Fruit fly (Drosophila melanogaster) whole organism, adult: Measurements from ENCODE around the gene CG14625.

Experiments used
- CG11617 ChIP-seq: fragments of 200-800 bp; sonication (Bioruptor generic); optimal IDR thresholded peaks from 2 replicates; lab custom pipeline; 2017; ENCODE audit warnings: mild to moderate bottlenecking, missing biosample characterization, missing genetic modification reagents, missing genetic modification characterization
- CG12768 ChIP-seq: fragments of 200-800 bp; sonication (Bioruptor generic); optimal IDR thresholded peaks from 2 replicates; lab custom pipeline; 2017; ENCODE audit warnings: missing biosample characterization, missing genetic modification characterization, mild to moderate bottlenecking, moderate library complexity, missing genetic modification reagents
- CG14711 ChIP-seq: fragments of 200-800 bp; sonication (Bioruptor generic); optimal IDR thresholded peaks from 2 replicates; lab custom pipeline; 2018; ENCODE audit warnings: missing biosample characterization, mild to moderate bottlenecking, missing genetic modification characterization, moderate library complexity
- CG1620 ChIP-seq: fragments of 200-800 bp; sonication (Bioruptor generic); optimal IDR thresholded peaks from 2 replicates; lab custom pipeline; 2016; ENCODE audit warnings: missing biosample characterization, missing genetic modification characterization
- CG33017 ChIP-seq: fragments of 200-800 bp; sonication (Bioruptor generic); optimal IDR thresholded peaks from 2 replicates; lab custom pipeline; 2018; ENCODE audit warnings: missing biosample characterization, mild to moderate bottlenecking, missing genetic modification characterization, moderate library complexity
- CG5204 ChIP-seq: fragments of 200-800 bp; sonication (Bioruptor generic); optimal IDR thresholded peaks from 2 replicates; lab custom pipeline; 2016; ENCODE audit warnings: missing biosample characterization, missing genetic modification characterization
- CG7045 ChIP-seq: fragments of 200-800 bp; sonication (Bioruptor generic); optimal IDR thresholded peaks from 2 replicates; lab custom pipeline; 2017; ENCODE audit warnings: missing biosample characterization, mild to moderate bottlenecking, missing genetic modification characterization
- CG7101 ChIP-seq: fragments of 200-800 bp; sonication (Bioruptor generic); optimal IDR thresholded peaks from 2 replicates; lab custom pipeline; 2018; ENCODE audit warnings: missing biosample characterization, mild to moderate bottlenecking, missing genetic modification characterization, moderate library complexity
- Clk ChIP-seq: fragments of 200-800 bp; sonication (Bioruptor generic); optimal IDR thresholded peaks from 2 replicates; lab custom pipeline; 2017; ENCODE audit warnings: missing biosample characterization, missing genetic modification characterization
- Crg-1 ChIP-seq: fragments of 200-800 bp; sonication (Bioruptor generic); optimal IDR thresholded peaks from 2 replicates; lab custom pipeline; 2016; ENCODE audit warnings: missing biosample characterization, missing genetic modification characterization
- Hr96 ChIP-seq: fragments of 200-800 bp; sonication (Bioruptor generic); optimal IDR thresholded peaks from 2 replicates; lab custom pipeline; 2016; ENCODE audit warnings: missing biosample characterization, missing genetic modification characterization
- Mnt ChIP-seq: fragments of 200-800 bp; sonication (Bioruptor generic); optimal IDR thresholded peaks from 2 replicates; lab custom pipeline; 2016; ENCODE audit warnings: missing biosample characterization, mild to moderate bottlenecking, missing genetic modification characterization
- bab1 ChIP-seq: fragments of 200-800 bp; sonication (Bioruptor generic); optimal IDR thresholded peaks from 3 replicates; lab custom pipeline; 2019; ENCODE audit warnings: missing biosample characterization, mild to moderate bottlenecking, missing genetic modification characterization, moderate library complexity
- cic ChIP-seq: fragments of 200-800 bp; sonication (Bioruptor generic); optimal IDR thresholded peaks from 2 replicates; lab custom pipeline; 2017; ENCODE audit warnings: missing biosample characterization, mild to moderate bottlenecking, missing genetic modification characterization, moderate library complexity
- cnc ChIP-seq, 2 experiments: fragments of >200 bp; optimal IDR thresholded peaks; 2 replicates each; lab custom pipeline; 2017
- kay ChIP-seq: fragments of 200-800 bp; sonication (Bioruptor generic); peaks from one replicate; lab custom pipeline; 2016; ENCODE audit warnings: missing biosample characterization, missing genetic modification characterization, borderline replicate concordance
- ovo ChIP-seq: fragments of 200-800 bp; sonication (Bioruptor generic); optimal IDR thresholded peaks from 2 replicates; lab custom pipeline; 2016; ENCODE audit warnings: missing biosample characterization, missing genetic modification characterization
- pad ChIP-seq: fragments of 200-800 bp; sonication (Bioruptor generic); optimal IDR thresholded peaks from 3 replicates; lab custom pipeline; 2017; ENCODE audit warnings: missing biosample characterization, missing genetic modification characterization, mild to moderate bottlenecking, moderate library complexity, missing genetic modification reagents
- tj ChIP-seq: fragments of 200-800 bp; sonication (Bioruptor generic); optimal IDR thresholded peaks from 3 replicates; lab custom pipeline; 2017; ENCODE audit warnings: missing biosample characterization, mild to moderate bottlenecking, missing genetic modification characterization, moderate library complexity
- toe ChIP-seq: fragments of 200-800 bp; sonication (Bioruptor generic); optimal IDR thresholded peaks from 2 replicates; lab custom pipeline; 2016; ENCODE audit warnings: missing biosample characterization, missing genetic modification characterization

The CG14625 gene

dm6 chrX:1199246-1199645, at the start of gene CG14625:
TSS of gene CG14625 (plus strand) at chrX:1199546.
- TF ChIP-seq Hr96 (GFP tag; lab: Kevin White, UChicago) (no peak), CG7045 (GFP tag; lab: Kevin White, UChicago) (no peak), ovo (GFP tag; lab: Kevin White, UChicago) (no peak), kay (GFP tag; lab: Kevin White, UChicago) (no peak), CG1620 (no peak), toe (no peak), CG12768 (GFP tag; lab: Kevin White, UChicago) (no peak), CG7101 (no peak), bab1 (GFP tag; lab: Kevin White, UChicago) (no peak), tj (GFP tag; lab: Kevin White, UChicago) (no peak), Mnt (GFP tag; lab: Kevin White, UChicago) (no peak), cic (GFP tag; lab: Kevin White, UChicago) (no peak), CG33017 (tag; lab: Kevin White, UChicago) (no peak), CG5204 (GFP tag; lab: Kevin White, UChicago) (no peak), cnc (optimal IDR thresholded peaks at IDR 0.05; lab: Kevin White, UChicago) (no peak), CG11617 (GFP tag; lab: Kevin White, UChicago) (no peak), Clk (GFP tag; lab: Kevin White, UChicago) (no peak), CG14711 (tag; lab: Kevin White, UChicago) (no peak), Crg-1 (no peak)

dm6 chrX:1161913-1162439, 37.4 kb upstream of the CG14625 start, which contains the start of gene eIF4E7:
TSS of gene eIF4E7 (minus strand) at chrX:1162389.
- TF ChIP-seq pad (GFP tag; lab: Kevin White, UChicago) (peak; percentile 49), CG7045 (GFP tag; lab: Kevin White, UChicago) (no peak)

- TF ChIP-seq kay (GFP tag; lab: Kevin White, UChicago) (peak; percentile 45), Clk (GFP tag; lab: Kevin White, UChicago) (no peak), tj (GFP tag; lab: Kevin White, UChicago) (peak; percentile 95), CG14711 (tag; lab: Kevin White, UChicago) (peak; percentile 46), cic (GFP tag; lab: Kevin White, UChicago) (peak; percentile 9), pad (GFP tag; lab: Kevin White, UChicago) (peak; percentile 3)
Measured at dm6 chrX:1170117-1170878, 29.0 kb upstream of the CG14625 start, which contains the start of gene CG11378. TSS of gene CG11378 (plus strand) at chrX:1170828.

dm6 chrX:1171018-1171417, 28.3 kb upstream of the CG14625 start:
- TF ChIP-seq Hr96 (GFP tag; lab: Kevin White, UChicago) (peak; percentile 72), CG5204 (GFP tag; lab: Kevin White, UChicago) (peak; percentile 52), CG11617 (GFP tag; lab: Kevin White, UChicago) (peak; percentile 80), cic (GFP tag; lab: Kevin White, UChicago) (no peak), Mnt (GFP tag; lab: Kevin White, UChicago) (no peak), CG33017 (tag; lab: Kevin White, UChicago) (no peak), pad (GFP tag; lab: Kevin White, UChicago) (peak; percentile 69), bab1 (GFP tag; lab: Kevin White, UChicago) (peak; percentile 88), Clk (GFP tag; lab: Kevin White, UChicago) (no peak), CG12768 (GFP tag; lab: Kevin White, UChicago) (peak; percentile 46), CG14711 (tag; lab: Kevin White, UChicago) (peak; percentile 50), Crg-1 (no peak), CG7101 (peak; percentile 62), kay (GFP tag; lab: Kevin White, UChicago) (peak; percentile 71), ovo (GFP tag; lab: Kevin White, UChicago) (no peak), toe (peak; percentile 38), CG7045 (GFP tag; lab: Kevin White, UChicago) (peak; percentile 36), cnc (optimal IDR thresholded peaks at IDR 0.05; lab: Kevin White, UChicago) (no peak), tj (GFP tag; lab: Kevin White, UChicago) (peak; percentile 45), CG1620 (peak; percentile 70)

- TF ChIP-seq CG7045 (GFP tag; lab: Kevin White, UChicago): no peak
- peak; percentile 77 for TF ChIP-seq kay (GFP tag; lab: Kevin White, UChicago)
Measured at dm6 chrX:1172756-1173422, 26.5 kb upstream of the CG14625 start.

dm6 chrX:1173564-1173963, 25.8 kb upstream of the CG14625 start:
- TF ChIP-seq Hr96 (GFP tag; lab: Kevin White, UChicago) (no peak), tj (GFP tag; lab: Kevin White, UChicago) (no peak), Clk (GFP tag; lab: Kevin White, UChicago) (no peak), ovo (GFP tag; lab: Kevin White, UChicago) (no peak), CG1620 (no peak), Mnt (GFP tag; lab: Kevin White, UChicago) (no peak), CG7045 (GFP tag; lab: Kevin White, UChicago) (no peak), cic (GFP tag; lab: Kevin White, UChicago) (no peak), Crg-1 (no peak), toe (no peak), CG5204 (GFP tag; lab: Kevin White, UChicago) (no peak), CG14711 (tag; lab: Kevin White, UChicago) (no peak), CG12768 (GFP tag; lab: Kevin White, UChicago) (no peak), CG11617 (GFP tag; lab: Kevin White, UChicago) (no peak), bab1 (GFP tag; lab: Kevin White, UChicago) (no peak)
